Worm (Caenorhabditis elegans) whole organism, L2 larva: ENCODE measurements around the gene pdcd-2.
"Not testable (repeated sequence)": the region's sequence is repeated elsewhere in the genome, so short reads cannot be mapped to it uniquely, and the experiment has no call there.

Experiments
- C34F6.9 ChIP-seq: fragments of 150-350 bp; optimal IDR thresholded peaks from 2 replicates; lab custom pipeline; 2014; ENCODE audit warnings: missing biosample characterization, missing genetic modification characterization
- F13H6.1 ChIP-seq: sonication (generic microtip); optimal IDR thresholded peaks from 2 replicates; lab custom pipeline; 2016; ENCODE audit warnings: missing genetic modification characterization, missing compliant biosample characterization
- R02D3.7 ChIP-seq: fragments of 150-350 bp; optimal IDR thresholded peaks from 2 replicates; lab custom pipeline; 2014; ENCODE audit warnings: missing biosample characterization, missing genetic modification characterization
- Y55F3AM.14 ChIP-seq: fragments of 200-800 bp; sonication (Bioruptor generic); optimal IDR thresholded peaks from 2 replicates; lab custom pipeline; 2018; ENCODE audit warnings: mild to moderate bottlenecking, missing genetic modification characterization, missing compliant biosample characterization
- alr-1 ChIP-seq: fragments of 150-350 bp; optimal IDR thresholded peaks from 2 replicates; lab custom pipeline; 2014; ENCODE audit warnings: missing biosample characterization, missing genetic modification characterization
- aly-2 ChIP-seq: fragments of 150-350 bp; optimal IDR thresholded peaks from 2 replicates; lab custom pipeline; 2014; ENCODE audit warnings: missing biosample characterization, missing genetic modification characterization
- ama-1 ChIP-seq: fragments of 150-350 bp; optimal IDR thresholded peaks from 2 replicates; lab custom pipeline; 2018; ENCODE audit warnings: inconsistent platforms
- ceh-16 ChIP-seq: fragments of 150-350 bp; optimal IDR thresholded peaks from 2 replicates; lab custom pipeline; 2014; ENCODE audit warnings: missing biosample characterization, missing genetic modification characterization
- crh-2 ChIP-seq: sonication (generic microtip); optimal IDR thresholded peaks from 2 replicates; lab custom pipeline; 2017; ENCODE audit warnings: missing biosample characterization, missing genetic modification characterization
- dmd-4 ChIP-seq: sonication (generic microtip); optimal IDR thresholded peaks from 2 replicates; lab custom pipeline; 2017; ENCODE audit warnings: missing biosample characterization, missing genetic modification characterization
- egl-27 ChIP-seq: sonication (generic microtip); optimal IDR thresholded peaks from 3 replicates; lab custom pipeline; 2017; ENCODE audit warnings: missing biosample characterization, missing genetic modification reagents, missing genetic modification characterization
- fos-1 ChIP-seq: fragments of 150-350 bp; optimal IDR thresholded peaks from 2 replicates; lab custom pipeline; 2014; ENCODE audit warnings: missing biosample characterization, missing genetic modification characterization
- gmeb-1 ChIP-seq: fragments of 150-350 bp; optimal IDR thresholded peaks from 2 replicates; lab custom pipeline; 2014; ENCODE audit warnings: missing biosample characterization, missing genetic modification characterization
- lin-11 ChIP-seq: fragments of 150-350 bp; sonication (generic microtip); optimal IDR thresholded peaks from 2 replicates; lab custom pipeline; 2014; ENCODE audit warnings: missing biosample characterization, missing genetic modification characterization, inconsistent platforms, mixed read lengths
- lin-13 ChIP-seq: fragments of 150-350 bp; optimal IDR thresholded peaks from 2 replicates; lab custom pipeline; 2014; ENCODE audit warnings: missing biosample characterization, missing genetic modification reagents, missing genetic modification characterization
- lin-39 ChIP-seq: fragments of 150-350 bp; optimal IDR thresholded peaks from 2 replicates; lab custom pipeline; 2014; ENCODE audit warnings: missing biosample characterization, missing genetic modification reagents, missing genetic modification characterization
- lsy-2 ChIP-seq, 2 experiments: fragments of 150-350 bp in 1 of 2; sonication (generic microtip) in 1 of 2; optimal IDR thresholded peaks; 2 replicates each; lab custom pipeline; 2014 to 2017; ENCODE audit warnings: missing biosample characterization in 2 of 2, missing genetic modification characterization in 2 of 2
- mab-5 ChIP-seq: fragments of 150-350 bp; optimal IDR thresholded peaks from 2 replicates; lab custom pipeline; 2014; ENCODE audit warnings: missing biosample characterization, missing genetic modification characterization
- mbf-1 ChIP-seq: sonication (generic microtip); optimal IDR thresholded peaks from 2 replicates; lab custom pipeline; 2017; ENCODE audit warnings: missing biosample characterization, missing genetic modification characterization
- mdl-1 ChIP-seq, 2 experiments: fragments of 150-350 bp in 1 of 2; sonication (generic microtip) in 1 of 2; optimal IDR thresholded peaks; 2 replicates each; lab custom pipeline; 2017; ENCODE audit warnings: missing biosample characterization in 2 of 2, missing genetic modification characterization in 2 of 2
- nhr-10 ChIP-seq: sonication (generic microtip); optimal IDR thresholded peaks from 2 replicates; lab custom pipeline; 2017; ENCODE audit warnings: missing biosample characterization, missing genetic modification characterization
- nhr-11 ChIP-seq: fragments of 150-350 bp; optimal IDR thresholded peaks from 2 replicates; lab custom pipeline; 2014; ENCODE audit warnings: missing biosample characterization, missing genetic modification characterization
- nhr-12 ChIP-seq: fragments of 150-350 bp; optimal IDR thresholded peaks from 2 replicates; lab custom pipeline; 2014; ENCODE audit warnings: missing biosample characterization, missing genetic modification characterization
- nhr-129 ChIP-seq: fragments of 150-350 bp; optimal IDR thresholded peaks from 2 replicates; lab custom pipeline; 2014; ENCODE audit warnings: missing biosample characterization, missing genetic modification characterization
- nhr-21 ChIP-seq: fragments of 150-350 bp; optimal IDR thresholded peaks from 2 replicates; lab custom pipeline; 2014; ENCODE audit warnings: missing biosample characterization, missing genetic modification characterization
- nhr-23 ChIP-seq: fragments of 150-350 bp; optimal IDR thresholded peaks from 2 replicates; lab custom pipeline; 2014; ENCODE audit warnings: missing biosample characterization, missing genetic modification reagents, missing genetic modification characterization
- nhr-25 ChIP-seq: fragments of 150-350 bp; sonication (generic microtip); optimal IDR thresholded peaks from 3 replicates; lab custom pipeline; 2014; ENCODE audit warnings: missing biosample characterization, missing genetic modification characterization
- peb-1 ChIP-seq: fragments of 150-350 bp; optimal IDR thresholded peaks from 2 replicates; lab custom pipeline; 2014; ENCODE audit warnings: missing biosample characterization, missing genetic modification characterization
- skn-1 ChIP-seq: sonication (generic microtip); optimal IDR thresholded peaks from 2 replicates; lab custom pipeline; 2017; ENCODE audit warnings: missing biosample characterization, missing genetic modification characterization
- sma-3 ChIP-seq: sonication (generic microtip); optimal IDR thresholded peaks from 2 replicates; lab custom pipeline; 2016; ENCODE audit warnings: missing genetic modification reagents, missing genetic modification characterization, missing compliant biosample characterization
- sma-9 ChIP-seq, 2 experiments: fragments of 150-350 bp in 1 of 2; sonication (generic microtip) in 1 of 2; optimal IDR thresholded peaks; 2 replicates each; lab custom pipeline; 2014 to 2016; ENCODE audit warnings: missing genetic modification characterization in 2 of 2, mild to moderate bottlenecking in 1 of 2, missing biosample characterization in 1 of 2, missing compliant biosample characterization in 1 of 2, missing genetic modification reagents in 1 of 2, moderate library complexity in 1 of 2
- snpc-4 ChIP-seq: fragments of 150-350 bp; optimal IDR thresholded peaks from 2 replicates; lab custom pipeline; 2014; ENCODE audit warnings: missing biosample characterization, missing genetic modification characterization
- unc-55 ChIP-seq: fragments of 150-350 bp; sonication (generic microtip); optimal IDR thresholded peaks from 3 replicates; lab custom pipeline; 2014; ENCODE audit warnings: missing biosample characterization, missing genetic modification reagents, missing genetic modification characterization
- unc-62 ChIP-seq: fragments of 150-350 bp; optimal IDR thresholded peaks from 2 replicates; lab custom pipeline; 2014; ENCODE audit warnings: missing biosample characterization, missing genetic modification reagents, missing genetic modification characterization
- ztf-1 ChIP-seq: fragments of 200-800 bp; sonication (Bioruptor generic); conservative IDR thresholded peaks from 2 replicates; pipeline ENCODE4 v1.3.6; 2022; ENCODE audit warnings: missing genetic modification characterization, missing compliant biosample characterization

pdcd-2 gene

ce11 chrIII:4429402-4429801, 11.5 kb upstream of the pdcd-2 start, which contains the start of gene C28A5.6:
TSS of gene C28A5.6 (minus strand) at chrIII:4429502.
- TF ChIP-seq nhr-25 (tag; lab: Kevin White, UChicago) (no peak), ztf-1 (GFP tag; lab: Robert Waterston, UW) (no peak), C34F6.9 (tag; lab: Kevin White, UChicago) (no peak), lin-11 (no peak), egl-27 (tag; lab: Kevin White, UChicago) (no peak), lin-13 (GFP tag; lab: Kevin White, UChicago) (no peak), alr-1 (tag; lab: Kevin White, UChicago) (no peak), snpc-4 (no peak), crh-2 (no peak), unc-62 (GFP tag; lab: Kevin White, UChicago) (no peak), peb-1 (tag; lab: Kevin White, UChicago) (no peak)

- TF ChIP-seq unc-55 (GFP tag; lab: Kevin White, UChicago) (peak; percentile 11), mdl-1 (tag; optimal IDR thresholded peaks at IDR 0.05; lab: Kevin White, UChicago) (no peak), nhr-10 (tag; lab: Kevin White, UChicago) (no peak), nhr-129 (peak; percentile 14), sma-9 (GFP tag; optimal IDR thresholded peaks at IDR 0.05; lab: Kevin White, UChicago) (no peak), sma-9 (tag; optimal IDR thresholded peaks at IDR 0.05; lab: Kevin White, UChicago) (no peak)
These were observed 10.9 kb upstream of the pdcd-2 start for ce11 chrIII:4428797-4429196.

ce11 chrIII:4426711-4427218, 8.9 kb upstream of the pdcd-2 start:
- peak; percentile 37 to 44 for TF ChIP-seq lsy-2 (tag; optimal IDR thresholded peaks at IDR 0.05; lab: Kevin White, UChicago)
- peak; percentile 13 for TF ChIP-seq sma-9 (GFP tag; optimal IDR thresholded peaks at IDR 0.05; lab: Kevin White, UChicago)
- not testable (repeated sequence) for TF ChIP-seq sma-9 (tag; optimal IDR thresholded peaks at IDR 0.05; lab: Kevin White, UChicago)
- TF ChIP-seq snpc-4 = peak; percentile 95

ce11 chrIII:4419117-4419978, 1.5 kb upstream of the pdcd-2 start, which contains the start of the genes R07E5.7 and cku-80:
TSS of gene R07E5.7 (minus strand) at chrIII:4419167.
TSS of gene cku-80 (plus strand) at chrIII:4419848.
- TF ChIP-seq lin-11 = peak; percentile 43
- TF ChIP-seq nhr-21 = peak; percentile 38
- no peak for TF ChIP-seq dmd-4
- peak; percentile 61 to 82 for TF ChIP-seq lsy-2 (tag; optimal IDR thresholded peaks at IDR 0.05; lab: Kevin White, UChicago)
- TF ChIP-seq mdl-1 (tag; optimal IDR thresholded peaks at IDR 0.05; lab: Kevin White, UChicago) = no peak
- peak; percentile 66 for TF ChIP-seq crh-2
- TF ChIP-seq egl-27 (tag; lab: Kevin White, UChicago) = no peak
- TF ChIP-seq F13H6.1 (tag; lab: Kevin White, UChicago) = peak; percentile 59
- peak; percentile 6 for TF ChIP-seq mab-5 (tag; lab: Kevin White, UChicago)
- peak; percentile 88 for TF ChIP-seq gmeb-1 (tag; lab: Kevin White, UChicago)
- TF ChIP-seq unc-62 (GFP tag; lab: Kevin White, UChicago) = no peak
- peak; percentile 61 for TF ChIP-seq sma-9 (GFP tag; optimal IDR thresholded peaks at IDR 0.05; lab: Kevin White, UChicago)
- TF ChIP-seq sma-9 (tag; optimal IDR thresholded peaks at IDR 0.05; lab: Kevin White, UChicago) = no peak
- no peak for TF ChIP-seq ceh-16 (tag; lab: Kevin White, UChicago)
- no peak for TF ChIP-seq lin-39 (tag; lab: Kevin White, UChicago)
- peak; percentile 73 for TF ChIP-seq C34F6.9 (tag; lab: Kevin White, UChicago)
- peak; percentile 52 for TF ChIP-seq lin-13 (GFP tag; lab: Kevin White, UChicago)
- TF ChIP-seq mbf-1 (tag; lab: Kevin White, UChicago) = no peak
- peak; percentile 58 for TF ChIP-seq snpc-4
- TF ChIP-seq ama-1 (lab: Kevin White, UChicago) = peak; percentile 48
- peak; percentile 62 for TF ChIP-seq unc-55 (GFP tag; lab: Kevin White, UChicago)
- TF ChIP-seq skn-1 = no peak
- peak; percentile 67 for TF ChIP-seq sma-3 (GFP tag; lab: Kevin White, UChicago)
- TF ChIP-seq fos-1 (tag; lab: Kevin White, UChicago) = no peak
- peak; percentile 20 for TF ChIP-seq nhr-25 (tag; lab: Kevin White, UChicago)
- peak; percentile 38 for TF ChIP-seq nhr-129

ce11 chrIII:4415135-4415534, 2.7 kb downstream of the pdcd-2 start, which contains the start of gene R07E5.11:
TSS of gene R07E5.11 (minus strand) at chrIII:4415235.
- TF ChIP-seq skn-1 = no peak
- TF ChIP-seq lin-11 = no peak
- no peak for TF ChIP-seq unc-62 (GFP tag; lab: Kevin White, UChicago)
- no peak for TF ChIP-seq mab-5 (tag; lab: Kevin White, UChicago)
- TF ChIP-seq R02D3.7 (tag; lab: Kevin White, UChicago) = no peak
- TF ChIP-seq nhr-11 (tag; lab: Kevin White, UChicago) = no peak
- no peak for TF ChIP-seq Y55F3AM.14
- no peak for TF ChIP-seq aly-2
- no peak for TF ChIP-seq ama-1 (lab: Kevin White, UChicago)
- no peak for TF ChIP-seq nhr-23
- no peak for TF ChIP-seq lin-39 (tag; lab: Kevin White, UChicago)
- no peak for TF ChIP-seq nhr-12 (tag; lab: Kevin White, UChicago)
- TF ChIP-seq alr-1 (tag; lab: Kevin White, UChicago) = no peak
- no peak for TF ChIP-seq mbf-1 (tag; lab: Kevin White, UChicago)
